Fruit fly (Drosophila melanogaster): Measurements from ENCODE around the gene CG13893.

- TF ChIP-seq Ets98B (GFP tag; IDR thresholded peaks at IDR 0.05) (peak; percentile 95), CG14655 (GFP tag; optimal IDR thresholded peaks at IDR 0.05) (peak; percentile 86)
Measured at dm6 chr3L:589290-590281, 14.2 kb downstream of the CG13893 start.
